Fruit fly (Drosophila melanogaster): Measurements from ENCODE around the gene CG15760.

dm6 chrX:13669366-13669765 lies at the start of gene CG15760:
- no peak for TF ChIP-seq psq (optimal IDR thresholded peaks at IDR 0.05)
- no peak for TF ChIP-seq pan (optimal IDR thresholded peaks at IDR 0.05)
- no peak for TF ChIP-seq EcR (GFP tag; optimal IDR thresholded peaks at IDR 0.05)
- no peak for TF ChIP-seq usp (GFP tag; optimal IDR thresholded peaks at IDR 0.05)
- TF ChIP-seq CG8478 (optimal IDR thresholded peaks at IDR 0.05): no peak

Data from whole organism.